Worm (Caenorhabditis elegans): ENCODE results near the gene T26C5.5.

The T26C5.5 gene

DNA sequence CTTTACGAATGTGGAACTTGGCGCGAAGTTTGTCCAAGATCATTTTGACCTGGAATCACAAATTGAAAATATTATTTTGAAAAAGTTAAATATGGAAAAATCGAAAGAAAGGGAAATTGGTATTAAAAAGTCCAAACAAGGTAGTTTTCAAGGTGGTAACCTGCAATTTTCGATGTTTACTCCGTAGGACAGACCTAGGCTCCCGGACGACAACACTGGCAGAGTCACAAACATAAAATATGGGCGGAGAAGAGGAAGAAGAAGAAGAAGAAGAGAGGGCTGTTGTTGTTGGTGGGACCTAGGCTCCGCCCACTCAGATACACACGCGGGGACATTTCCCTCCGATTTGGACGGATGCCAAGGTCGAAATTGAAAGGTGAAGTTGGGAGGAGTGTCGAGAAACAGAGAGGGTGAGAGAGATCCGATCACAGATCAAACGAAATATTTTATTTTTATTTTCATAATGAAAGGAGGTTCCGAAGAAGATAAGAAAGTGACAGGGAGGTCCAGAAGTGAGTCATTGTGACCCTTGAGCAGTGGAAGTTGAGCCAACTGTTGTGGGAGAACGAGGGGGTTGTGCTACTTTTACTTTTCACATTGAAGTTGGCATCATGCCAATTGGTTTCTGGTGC, 15.5 kb upstream of the T26C5.5 start, which contains the start of gene aqp-2 (continued):
- TF ChIP-seq F16B12.6 (tag; optimal IDR thresholded peaks at IDR 0.05): no peak
- TF ChIP-seq xbp-1 (tag; optimal IDR thresholded peaks at IDR 0.05): peak; percentile 36
- TF ChIP-seq lin-13 (GFP tag; optimal IDR thresholded peaks at IDR 0.05): no peak
- no peak for TF ChIP-seq ces-1 (GFP tag; optimal IDR thresholded peaks at IDR 0.05)
- no peak for TF ChIP-seq lir-3 (tag; optimal IDR thresholded peaks at IDR 0.05; ENCODE audit: poor library complexity)
- TF ChIP-seq elt-2 (tag; optimal IDR thresholded peaks at IDR 0.05): no peak
- peak in 1 of 2 experiments; percentile 26 for TF ChIP-seq efl-1 (optimal IDR thresholded peaks at IDR 0.05)
- no peak for TF ChIP-seq efl-1 (GFP tag; optimal IDR thresholded peaks at IDR 0.05 in 1 of 2)

- TF ChIP-seq dsc-1 (tag; optimal IDR thresholded peaks at IDR 0.05) (peak; percentile 8), nhr-19 (GFP tag; conservative IDR thresholded peaks at IDR 0.05) (no peak), nhr-11 (tag; optimal IDR thresholded peaks at IDR 0.05) (no peak), mab-9 (GFP tag; IDR thresholded peaks at IDR 0.05) (no peak)
Observed at ce11 chrII:9261403-9261802, 14.9 kb upstream of the T26C5.5 start.

ce11 chrII:9260026-9260425, 13.5 kb upstream of the T26C5.5 start:
- TF ChIP-seq isw-1 (GFP tag; IDR thresholded peaks at IDR 0.05) (no peak), nhr-85 (tag) (peak; percentile 90), blmp-1 (tag; optimal IDR thresholded peaks at IDR 0.05) (peak; percentile 99), dpl-1 (GFP tag; optimal IDR thresholded peaks at IDR 0.05) (peak in 1 of 3 experiments; percentile 7), elt-2 (tag; optimal IDR thresholded peaks at IDR 0.05) (no peak), ces-1 (GFP tag; optimal IDR thresholded peaks at IDR 0.05) (no peak), unc-30 (tag; optimal IDR thresholded peaks at IDR 0.05) (no peak), nhr-90 (tag; optimal IDR thresholded peaks at IDR 0.05; ENCODE audit: poor library complexity) (peak; percentile 29), xbp-1 (tag; optimal IDR thresholded peaks at IDR 0.05) (no peak), lsy-2 (tag; optimal IDR thresholded peaks at IDR 0.05) (peak in 1 of 2 experiments; percentile 40), nhr-237 (tag; optimal IDR thresholded peaks at IDR 0.05) (no peak), nhr-12 (tag; optimal IDR thresholded peaks at IDR 0.05) (no peak), nhr-71 (tag; optimal IDR thresholded peaks at IDR 0.05) (peak; percentile 38), nhr-47 (tag; optimal IDR thresholded peaks at IDR 0.05) (peak; percentile 0), pag-3 (tag; optimal IDR thresholded peaks at IDR 0.05; ENCODE audit: borderline replicate concordance, insufficient read depth) (no peak), fkh-8 (tag; optimal IDR thresholded peaks at IDR 0.05) (no peak), nhr-20 (tag; optimal IDR thresholded peaks at IDR 0.05) (peak; percentile 46), egl-27 (tag; optimal IDR thresholded peaks at IDR 0.05) (no peak), hlh-17 (GFP tag; optimal IDR thresholded peaks at IDR 0.05; ENCODE audit: borderline replicate concordance) (no peak), unc-86 (tag; optimal IDR thresholded peaks at IDR 0.05) (no peak), elt-3 (tag; optimal IDR thresholded peaks at IDR 0.05) (peak in 2 of 6 experiments; percentile 23 to 27), ama-1 (optimal IDR thresholded peaks at IDR 0.05) (no peak), mep-1 (tag; optimal IDR thresholded peaks at IDR 0.05) (peak; percentile 67), lin-35 (GFP tag; optimal IDR thresholded peaks at IDR 0.05) (peak in 1 of 2 experiments; percentile 2), snu-23 (GFP tag; optimal IDR thresholded peaks at IDR 0.05) (peak; percentile 63), aly-2 (tag; optimal IDR thresholded peaks at IDR 0.05) (no peak), ceh-82 (tag; optimal IDR thresholded peaks at IDR 0.05) (no peak), lin-14 (GFP tag; optimal IDR thresholded peaks at IDR 0.05) (peak; percentile 86)

ce11 chrII:9258566-9258965, 12.0 kb upstream of the T26C5.5 start:
- TF ChIP-seq ztf-4 (tag; optimal IDR thresholded peaks at IDR 0.05): no peak
- peak; percentile 46 for TF ChIP-seq nhr-85 (tag)

All from whole organism, L1 larva.